Fruit fly (Drosophila melanogaster): ENCODE results near the gene CG2540.

dm6 chrX:12658999-12659560, 29.4 kb downstream of the CG2540 start, which contains the start of gene Tis11:
- TF ChIP-seq CG8478 (optimal IDR thresholded peaks at IDR 0.05) (no peak), Dll (optimal IDR thresholded peaks at IDR 0.05) (no peak), psq (optimal IDR thresholded peaks at IDR 0.05) (no peak), pan (optimal IDR thresholded peaks at IDR 0.05) (no peak)
